Worm (Caenorhabditis elegans): ENCODE results near the gene F56A11.5.

DNA sequence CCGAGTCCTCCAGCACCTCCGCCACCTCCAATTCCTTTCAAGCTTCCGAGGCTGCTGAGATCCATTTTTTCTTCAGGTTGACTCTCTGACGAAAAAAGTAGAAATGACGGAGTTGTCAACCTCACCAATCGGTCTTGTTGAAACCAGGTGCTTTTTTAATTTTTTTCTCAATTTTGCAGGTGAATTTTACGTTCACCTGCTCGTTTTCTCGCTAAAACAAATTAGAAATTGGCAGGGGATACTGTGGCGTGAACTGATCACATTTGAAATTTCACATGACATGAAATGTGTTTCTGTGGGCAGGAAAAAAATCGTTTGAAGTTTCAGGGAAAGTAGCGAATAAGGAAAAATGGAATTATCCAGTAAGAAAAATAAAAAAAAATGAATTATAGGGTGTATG is 21.7 kb upstream of the F56A11.5 start, which contains the start of gene C18H7.6:
- TF ChIP-seq blmp-1 (tag; optimal IDR thresholded peaks at IDR 0.05) (no peak), mls-2 (tag; optimal IDR thresholded peaks at IDR 0.05) (no peak), sptf-1 (tag; optimal IDR thresholded peaks at IDR 0.05) (no peak), nhr-28 (tag; optimal IDR thresholded peaks at IDR 0.05) (no peak), hlh-1 (tag; optimal IDR thresholded peaks at IDR 0.05) (no peak), cnd-1 (tag; optimal IDR thresholded peaks at IDR 0.05) (no peak), unc-62 (GFP tag; optimal IDR thresholded peaks at IDR 0.05) (no peak), nhr-237 (tag; optimal IDR thresholded peaks at IDR 0.05) (no peak), snpc-4 (tag; optimal IDR thresholded peaks at IDR 0.05) (no peak), unc-39 (tag; optimal IDR thresholded peaks at IDR 0.05) (no peak), ztf-11 (tag; optimal IDR thresholded peaks at IDR 0.05) (no peak), pha-4 (tag; optimal IDR thresholded peaks at IDR 0.05) (no peak), sem-2 (GFP tag; optimal IDR thresholded peaks at IDR 0.05) (no peak), ham-2 (GFP tag; optimal IDR thresholded peaks at IDR 0.05) (no peak)
